Worm (Caenorhabditis elegans): ENCODE results near the gene ostb-1.

Gene ostb-1

DNA sequence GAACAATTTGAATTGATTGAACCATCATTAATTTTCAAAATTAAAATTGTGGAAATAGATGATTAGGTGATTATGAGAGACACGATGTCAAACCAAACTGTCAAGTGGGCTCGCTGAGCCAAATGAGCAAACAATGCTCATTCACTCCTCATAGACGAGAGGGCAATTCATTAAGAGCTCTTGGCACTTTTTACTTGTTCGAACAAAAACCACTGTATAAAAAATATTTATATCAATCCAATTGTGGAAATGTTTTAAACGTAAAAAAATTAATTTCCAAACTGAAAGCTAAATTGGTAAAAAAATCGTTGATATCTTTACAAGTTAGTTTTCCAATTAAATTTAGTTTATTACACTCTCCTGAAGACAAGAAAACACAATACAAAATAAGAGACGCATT, 14.6 kb upstream of the ostb-1 start, which contains the start of gene acr-7:
Gene acr-7, minus strand, starts transcription at position 101 of the 400 bp plus-strand sequence.
- no peak for TF ChIP-seq unc-62 (GFP tag; optimal IDR thresholded peaks at IDR 0.05)

DNA sequence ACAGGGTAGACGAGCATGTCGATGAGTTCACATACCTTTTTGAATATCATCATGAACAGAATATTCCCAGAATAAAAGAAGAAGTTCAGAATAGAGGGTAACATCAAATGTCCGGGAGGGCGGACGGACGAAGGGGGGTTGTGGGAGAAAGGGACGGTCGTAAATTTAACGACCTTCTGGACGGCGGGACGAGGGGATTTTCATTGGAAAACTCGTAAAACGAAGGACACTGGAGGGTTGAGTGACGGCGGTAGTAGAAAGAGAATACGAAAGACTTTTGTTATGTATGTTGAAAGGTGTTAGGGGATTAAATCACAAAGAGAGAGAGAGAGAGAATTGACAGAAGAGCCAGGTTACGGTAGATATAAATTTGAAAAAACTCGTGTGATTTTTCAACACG, 13.7 kb upstream of the ostb-1 start:
- TF ChIP-seq unc-62 (GFP tag; optimal IDR thresholded peaks at IDR 0.05): no peak

DNA sequence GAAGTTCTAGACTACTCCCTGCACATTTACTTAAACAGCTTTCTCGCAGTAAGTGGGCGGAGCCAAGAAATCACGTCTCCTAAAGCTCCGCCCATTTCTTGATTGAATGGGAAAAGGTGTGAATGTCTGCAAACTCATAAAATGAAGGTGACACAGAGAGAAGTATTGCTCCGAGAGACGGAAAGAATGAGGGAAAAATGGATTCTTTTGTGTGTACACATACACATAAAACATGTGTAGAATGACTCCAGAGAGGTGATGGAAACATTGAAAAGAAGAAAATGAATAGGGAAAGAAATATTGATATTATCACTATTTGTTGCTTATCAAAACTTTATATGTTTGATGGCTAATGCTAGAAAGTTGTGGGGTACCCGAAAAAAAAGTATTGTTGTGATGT, 12.8 kb upstream of the ostb-1 start:
- TF ChIP-seq unc-62 (GFP tag; optimal IDR thresholded peaks at IDR 0.05): no peak

DNA sequence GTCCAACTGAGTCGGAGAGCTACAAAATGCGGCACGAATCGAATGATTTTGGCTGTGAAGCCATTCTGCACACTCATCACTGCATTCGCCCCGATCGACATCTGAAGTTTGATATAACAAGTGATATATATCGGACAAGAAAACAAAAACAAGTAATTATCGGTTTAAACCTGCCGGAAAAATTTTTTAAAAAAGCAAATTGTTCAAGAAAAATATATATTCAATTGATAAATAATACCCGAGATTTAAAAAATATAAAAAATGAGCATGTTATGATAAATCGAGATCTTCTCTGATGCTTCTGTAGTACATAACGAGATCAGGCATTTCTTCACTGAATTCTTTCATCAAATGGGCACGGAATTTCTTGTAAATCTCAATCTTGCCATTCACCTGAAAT, 10.6 kb upstream of the ostb-1 start, which contains the start of gene T09A5.5:
Gene T09A5.5, minus strand, starts transcription at position 101 of the 400 bp plus-strand sequence.
- TF ChIP-seq unc-62 (GFP tag; optimal IDR thresholded peaks at IDR 0.05): no peak

DNA sequence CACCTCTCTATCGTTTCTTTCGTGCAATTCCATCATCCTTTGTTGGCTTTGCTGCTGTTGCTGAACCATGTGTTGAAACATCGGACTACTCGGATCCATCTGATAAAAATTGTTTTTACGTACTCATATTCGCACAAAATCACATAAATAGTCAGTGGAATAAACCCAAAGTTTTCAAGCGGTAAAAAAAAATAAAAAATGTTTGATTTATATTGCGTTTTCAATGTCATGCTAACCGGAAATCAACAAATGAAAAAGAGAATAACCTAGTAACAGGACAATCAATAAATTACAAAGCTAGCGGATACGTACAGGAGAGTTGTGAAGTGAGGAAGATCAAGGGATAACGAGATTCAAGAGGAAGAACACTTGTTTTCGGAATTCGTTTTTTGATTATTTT, 9.4 kb upstream of the ostb-1 start, which contains the start of gene mdt-10:
Gene mdt-10, minus strand, starts transcription at position 101 of the 400 bp plus-strand sequence.
- TF ChIP-seq unc-62 (GFP tag; optimal IDR thresholded peaks at IDR 0.05): no peak

DNA sequence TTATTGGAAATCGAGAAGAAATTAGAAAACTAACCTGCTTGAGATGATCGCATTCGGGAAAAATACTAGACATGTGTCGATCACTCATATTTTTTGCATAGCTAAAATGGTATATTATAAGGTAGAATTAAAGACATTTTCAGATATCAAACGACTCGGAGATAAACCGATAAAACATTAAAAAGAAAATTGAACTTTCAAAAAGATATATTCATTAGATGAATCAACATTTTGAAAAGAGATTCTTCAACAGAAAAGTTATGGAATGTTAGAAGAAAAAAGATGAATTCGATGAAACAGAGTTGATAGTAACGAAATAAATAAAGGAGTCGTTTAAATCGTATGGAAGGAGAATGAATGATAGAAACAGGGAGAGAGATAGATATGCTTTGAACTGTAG, 8.7 kb upstream of the ostb-1 start, which contains the start of gene mdmh-35:
Gene mdmh-35, minus strand, starts transcription at position 101 of the 400 bp plus-strand sequence.
- TF ChIP-seq unc-62 (GFP tag; optimal IDR thresholded peaks at IDR 0.05): no peak

DNA sequence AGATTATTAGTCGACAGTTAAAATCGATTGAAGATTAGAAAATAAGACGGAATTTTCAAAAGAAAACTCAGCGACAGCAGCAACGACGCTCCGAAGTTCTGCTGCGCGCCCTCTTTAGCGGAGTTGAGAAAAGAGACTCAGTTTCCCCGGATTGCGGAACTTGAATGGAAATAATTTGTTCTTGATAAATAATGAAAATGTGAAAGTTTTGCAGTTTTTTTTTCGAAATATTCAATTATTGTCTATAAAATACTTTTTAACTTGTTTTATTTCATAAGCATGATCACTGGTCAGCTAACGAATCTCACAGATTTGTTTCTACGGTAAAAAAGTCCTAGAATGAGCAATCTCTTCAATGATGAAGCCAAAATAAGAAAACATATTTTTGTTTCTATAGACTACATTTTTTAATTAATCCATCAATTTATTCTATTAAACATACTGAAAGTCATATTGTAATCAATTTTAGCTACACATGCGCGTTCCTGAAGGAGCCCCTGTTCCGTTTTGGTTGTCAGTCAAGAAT, 6.8 kb upstream of the ostb-1 start, which contains the start of the genes cec-3 and T09A5.15:
Gene cec-3, minus strand, starts transcription at position 116 of the 526 bp plus-strand sequence.
Gene T09A5.15, plus strand, starts transcription at position 476 of the 526 bp plus-strand sequence.
- TF ChIP-seq unc-62 (GFP tag; optimal IDR thresholded peaks at IDR 0.05): no peak

DNA sequence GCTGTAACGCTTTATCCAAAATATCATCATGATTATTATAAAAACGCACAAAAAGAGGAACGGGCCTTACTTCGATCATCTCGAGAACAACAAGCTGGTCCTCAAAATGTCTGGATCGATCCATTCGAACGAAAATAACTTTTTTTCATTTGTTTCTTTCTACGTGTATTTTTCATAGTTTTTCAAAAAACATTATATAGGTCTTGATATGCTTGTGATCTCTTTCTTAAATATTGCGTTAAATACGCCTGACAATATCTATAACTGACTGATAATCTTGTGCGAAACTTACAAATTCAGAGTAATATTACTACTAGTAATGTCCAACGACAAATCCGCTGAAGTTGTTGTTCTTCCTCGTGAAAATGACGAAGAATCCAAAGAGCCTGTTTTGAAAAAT, 6.2 kb upstream of the ostb-1 start, which contains the start of gene sds-22:
Gene sds-22, plus strand, starts transcription at position 301 of the 400 bp plus-strand sequence.
- no peak for TF ChIP-seq unc-62 (GFP tag; optimal IDR thresholded peaks at IDR 0.05)

DNA sequence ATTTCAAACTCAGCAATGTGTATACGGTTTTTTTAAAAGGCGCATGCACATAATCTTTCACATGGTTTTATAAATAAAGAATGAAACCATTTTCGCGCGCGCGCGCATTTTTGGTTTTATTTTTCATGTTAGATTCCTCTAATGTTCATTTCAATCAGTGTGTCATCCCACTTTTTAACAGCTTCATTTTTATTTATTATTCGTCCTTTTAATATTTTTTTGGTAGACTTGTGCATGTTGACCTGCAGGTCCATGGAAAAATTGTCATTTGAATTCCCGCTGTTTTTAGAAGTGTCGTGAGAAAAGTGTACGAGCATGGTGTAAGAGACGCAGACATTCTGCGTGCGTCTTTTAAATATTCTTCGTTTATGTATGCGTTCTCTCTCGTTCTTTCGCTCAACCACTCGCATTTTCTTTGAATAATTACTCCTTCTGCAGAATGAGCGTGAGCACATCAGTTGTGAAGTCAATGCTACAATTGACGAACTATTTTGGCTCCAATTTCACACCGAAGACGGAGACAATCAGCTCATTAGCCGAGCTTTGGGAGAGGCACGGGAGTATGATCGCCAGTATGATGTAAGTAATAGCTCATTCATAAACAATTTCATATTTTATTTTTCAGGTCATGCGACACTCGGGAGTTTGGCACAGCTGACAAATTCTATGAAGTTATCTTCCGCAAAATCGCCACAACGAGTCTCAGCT, 3.9 kb upstream of the ostb-1 start, which contains the start of gene lin-5:
Gene lin-5, plus strand, starts transcription at position 354 of the 708 bp plus-strand sequence.
- no peak for TF ChIP-seq unc-62 (GFP tag; optimal IDR thresholded peaks at IDR 0.05)

DNA sequence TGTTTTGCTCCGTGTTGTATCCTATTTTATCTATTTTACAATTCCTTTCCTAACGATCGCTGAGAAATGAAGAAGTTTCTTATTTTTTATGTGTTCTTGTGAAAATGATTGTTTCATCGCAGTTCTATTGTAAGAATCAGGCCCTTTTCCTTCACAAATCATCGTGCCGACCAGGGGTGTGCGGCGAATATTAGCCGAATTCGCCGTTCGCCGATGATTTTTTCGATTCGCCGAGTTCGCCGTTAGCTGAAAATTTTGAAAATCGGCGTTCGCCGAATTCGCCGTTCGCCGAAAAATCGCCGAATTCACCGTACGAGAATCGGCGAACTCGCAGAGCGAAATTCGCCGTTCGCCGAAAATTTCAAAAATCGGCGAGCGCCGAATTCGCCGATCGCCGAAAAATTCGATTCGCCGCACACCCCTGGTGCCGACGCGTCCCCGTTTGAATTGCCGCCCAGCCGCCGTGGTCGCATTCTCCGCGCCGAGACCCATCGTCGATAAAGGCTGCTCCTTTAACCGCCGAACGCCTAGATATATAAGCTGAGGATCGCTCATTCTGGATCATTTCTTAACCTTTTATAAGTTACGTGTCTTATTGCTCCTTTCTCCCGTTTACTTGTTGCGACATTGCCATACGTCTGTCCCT, 704 bp upstream of the ostb-1 start:
- no peak for TF ChIP-seq unc-62 (GFP tag; optimal IDR thresholded peaks at IDR 0.05)

DNA sequence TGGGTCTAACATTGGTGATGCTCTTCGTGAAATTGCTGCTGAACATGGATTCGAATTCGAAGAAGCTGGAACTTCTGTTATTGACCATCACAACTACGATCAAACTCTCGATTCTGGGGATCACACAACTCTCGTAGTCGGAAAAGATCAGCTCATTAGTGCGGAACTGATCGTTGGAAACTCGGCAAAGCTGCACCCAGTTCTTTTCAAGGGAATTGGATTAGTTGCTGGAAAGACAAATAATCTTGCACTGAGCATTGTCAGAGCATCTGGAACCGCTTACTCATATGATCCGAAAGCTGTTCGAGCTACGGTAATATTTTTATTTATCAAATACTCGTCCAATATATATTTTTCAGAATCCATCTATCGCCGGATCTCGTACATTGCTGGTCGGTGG, 585 bp downstream of the ostb-1 start:
- no peak for TF ChIP-seq unc-62 (GFP tag; optimal IDR thresholded peaks at IDR 0.05)

DNA sequence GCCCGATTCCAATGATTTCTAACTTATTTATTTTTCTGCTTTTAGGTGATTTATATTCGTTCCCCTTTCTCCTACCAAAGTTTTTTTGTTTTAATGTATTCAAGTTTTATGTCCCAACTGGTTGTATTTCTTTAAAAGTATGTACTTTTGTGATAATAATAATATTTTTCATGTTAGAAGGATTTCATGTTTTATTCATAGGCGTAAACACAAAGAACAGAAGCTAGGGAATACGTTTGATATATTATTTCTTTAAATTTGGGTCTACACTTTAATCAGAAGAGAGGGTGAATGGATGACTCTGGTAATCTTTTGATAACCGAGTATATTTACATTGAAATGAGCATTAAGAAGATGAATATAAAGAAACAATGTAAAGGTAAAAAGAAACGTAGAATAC, 1.8 kb downstream of the ostb-1 start:
- no peak for TF ChIP-seq unc-62 (GFP tag; optimal IDR thresholded peaks at IDR 0.05)

DNA sequence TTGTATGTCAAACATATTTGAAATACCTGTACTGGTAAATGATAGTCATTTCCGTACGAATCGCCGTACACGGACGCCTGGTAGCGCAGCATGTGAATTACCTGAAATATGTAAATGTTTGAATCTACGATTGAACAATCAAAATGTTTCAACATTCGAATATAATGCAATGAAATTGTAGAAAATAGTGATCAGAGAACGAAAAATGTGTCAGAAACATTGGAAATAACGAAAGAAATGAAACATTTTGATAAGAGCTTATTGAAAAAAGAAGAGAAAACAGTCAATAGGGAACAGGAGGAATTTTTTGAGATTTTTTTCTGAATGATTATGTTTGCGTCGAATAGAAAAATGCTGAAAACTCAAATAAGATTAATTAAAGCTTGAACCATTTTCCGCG, 5.8 kb downstream of the ostb-1 start, which contains the start of gene ztf-17:
Gene ztf-17, minus strand, starts transcription at position 101 of the 400 bp plus-strand sequence.
- TF ChIP-seq unc-62 (GFP tag; optimal IDR thresholded peaks at IDR 0.05): no peak

DNA sequence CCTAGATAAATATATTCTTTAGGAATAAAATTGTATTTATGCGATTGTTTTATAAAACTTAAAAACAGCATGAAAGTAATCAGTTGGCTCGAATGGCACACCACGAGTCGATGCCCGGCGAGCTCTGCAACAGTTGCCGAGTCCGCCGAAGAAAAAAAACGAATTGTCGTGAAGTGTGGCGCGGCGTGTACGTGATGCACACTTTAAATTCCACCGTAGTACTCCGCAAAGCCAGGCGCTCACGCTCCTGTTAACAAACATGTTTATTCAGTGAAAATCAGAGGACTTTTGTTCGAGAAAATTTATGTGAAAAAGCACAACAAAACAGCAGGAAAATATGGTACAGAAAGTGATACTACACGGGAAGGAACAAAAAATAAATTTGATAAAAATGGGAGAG, 6.3 kb downstream of the ostb-1 start:
- TF ChIP-seq unc-62 (GFP tag; optimal IDR thresholded peaks at IDR 0.05): no peak

DNA sequence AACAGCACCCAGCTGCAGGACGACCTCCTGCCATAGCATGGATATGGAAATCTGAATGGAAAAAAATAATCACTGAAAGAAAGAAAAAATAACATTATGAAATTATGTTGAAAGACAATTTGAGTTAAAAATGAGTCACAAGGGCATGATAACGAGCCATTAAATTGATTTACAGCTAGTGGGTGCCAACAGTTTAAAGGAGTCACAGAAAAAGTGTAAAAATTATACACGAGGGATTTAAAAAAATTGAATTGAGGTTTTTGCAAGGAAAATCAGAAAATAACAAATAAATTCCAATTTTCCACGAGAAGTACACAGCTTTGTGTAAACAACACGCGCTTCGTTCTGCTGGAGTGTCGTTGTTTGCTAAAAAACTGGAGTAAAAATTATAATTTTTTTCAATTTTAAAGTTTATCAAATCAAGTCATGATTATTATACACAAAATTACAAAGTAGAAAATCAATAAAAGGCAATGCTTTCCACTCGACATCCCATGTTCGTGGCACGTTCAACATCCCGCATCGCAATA, 9.6 kb downstream of the ostb-1 start, which contains the start of gene T01H3.3:
Gene T01H3.3, minus strand, starts transcription at position 51 of the 530 bp plus-strand sequence.
- TF ChIP-seq unc-62 (GFP tag; optimal IDR thresholded peaks at IDR 0.05): no peak
